Worm (Caenorhabditis elegans) whole organism, L2 larva: ENCODE results near the gene F26A1.4.
A peak's percentile ranks its signal among the peaks of the same experiment; 100 is the strongest.

ENCODE experiments used
- C34F6.9 ChIP-seq: fragments of 150-350 bp; optimal IDR thresholded peaks from 2 replicates; lab custom pipeline; 2014; ENCODE audit warnings: missing biosample characterization, missing genetic modification characterization
- F13H6.1 ChIP-seq: sonication (generic microtip); optimal IDR thresholded peaks from 2 replicates; lab custom pipeline; 2016; ENCODE audit warnings: missing genetic modification characterization, missing compliant biosample characterization
- R02D3.7 ChIP-seq: fragments of 150-350 bp; optimal IDR thresholded peaks from 2 replicates; lab custom pipeline; 2014; ENCODE audit warnings: missing biosample characterization, missing genetic modification characterization
- Y55F3AM.14 ChIP-seq: fragments of 200-800 bp; sonication (Bioruptor generic); optimal IDR thresholded peaks from 2 replicates; lab custom pipeline; 2018; ENCODE audit warnings: mild to moderate bottlenecking, missing genetic modification characterization, missing compliant biosample characterization
- ZK546.5 ChIP-seq: sonication (generic microtip); optimal IDR thresholded peaks from 2 replicates; lab custom pipeline; 2017; ENCODE audit warnings: missing biosample characterization, missing genetic modification characterization
- alr-1 ChIP-seq: fragments of 150-350 bp; optimal IDR thresholded peaks from 2 replicates; lab custom pipeline; 2014; ENCODE audit warnings: missing biosample characterization, missing genetic modification characterization
- aly-2 ChIP-seq: fragments of 150-350 bp; optimal IDR thresholded peaks from 2 replicates; lab custom pipeline; 2014; ENCODE audit warnings: missing biosample characterization, missing genetic modification characterization
- ama-1 ChIP-seq: fragments of 150-350 bp; optimal IDR thresholded peaks from 2 replicates; lab custom pipeline; 2018; ENCODE audit warnings: inconsistent platforms
- blmp-1 ChIP-seq: sonication (generic microtip); optimal IDR thresholded peaks from 2 replicates; lab custom pipeline; 2017; ENCODE audit warnings: missing genetic modification characterization, mild to moderate bottlenecking, missing compliant biosample characterization, antibody characterized with exemption, moderate library complexity; ENCODE audit not compliant: insufficient read depth
- ceh-16 ChIP-seq: fragments of 150-350 bp; optimal IDR thresholded peaks from 2 replicates; lab custom pipeline; 2014; ENCODE audit warnings: missing biosample characterization, missing genetic modification characterization
- ceh-82 ChIP-seq: fragments of 150-350 bp; optimal IDR thresholded peaks from 2 replicates; lab custom pipeline; 2014; ENCODE audit warnings: missing biosample characterization, missing genetic modification characterization
- crh-2 ChIP-seq: sonication (generic microtip); optimal IDR thresholded peaks from 2 replicates; lab custom pipeline; 2017; ENCODE audit warnings: missing biosample characterization, missing genetic modification characterization
- dmd-4 ChIP-seq: sonication (generic microtip); optimal IDR thresholded peaks from 2 replicates; lab custom pipeline; 2017; ENCODE audit warnings: missing biosample characterization, missing genetic modification characterization
- egl-27 ChIP-seq: sonication (generic microtip); optimal IDR thresholded peaks from 3 replicates; lab custom pipeline; 2017; ENCODE audit warnings: missing biosample characterization, missing genetic modification reagents, missing genetic modification characterization
- elt-1 ChIP-seq: fragments of 150-350 bp; optimal IDR thresholded peaks from 2 replicates; lab custom pipeline; 2014; ENCODE audit warnings: missing biosample characterization, missing genetic modification characterization
- elt-3 ChIP-seq: sonication (generic microtip); optimal IDR thresholded peaks from 2 replicates; lab custom pipeline; 2017; ENCODE audit warnings: missing biosample characterization, missing genetic modification characterization
- fos-1 ChIP-seq: fragments of 150-350 bp; optimal IDR thresholded peaks from 2 replicates; lab custom pipeline; 2014; ENCODE audit warnings: missing biosample characterization, missing genetic modification characterization
- gmeb-1 ChIP-seq: fragments of 150-350 bp; optimal IDR thresholded peaks from 2 replicates; lab custom pipeline; 2014; ENCODE audit warnings: missing biosample characterization, missing genetic modification characterization
- lin-11 ChIP-seq: fragments of 150-350 bp; sonication (generic microtip); optimal IDR thresholded peaks from 2 replicates; lab custom pipeline; 2014; ENCODE audit warnings: missing biosample characterization, missing genetic modification characterization, inconsistent platforms, mixed read lengths
- lin-13 ChIP-seq: fragments of 150-350 bp; optimal IDR thresholded peaks from 2 replicates; lab custom pipeline; 2014; ENCODE audit warnings: missing biosample characterization, missing genetic modification reagents, missing genetic modification characterization
- lin-39 ChIP-seq: fragments of 150-350 bp; optimal IDR thresholded peaks from 2 replicates; lab custom pipeline; 2014; ENCODE audit warnings: missing biosample characterization, missing genetic modification reagents, missing genetic modification characterization
- lsy-2 ChIP-seq, 2 experiments: fragments of 150-350 bp in 1 of 2; sonication (generic microtip) in 1 of 2; optimal IDR thresholded peaks; 2 replicates each; lab custom pipeline; 2014 to 2017; ENCODE audit warnings: missing biosample characterization in 2 of 2, missing genetic modification characterization in 2 of 2
- mab-5 ChIP-seq: fragments of 150-350 bp; optimal IDR thresholded peaks from 2 replicates; lab custom pipeline; 2014; ENCODE audit warnings: missing biosample characterization, missing genetic modification characterization
- mbf-1 ChIP-seq: sonication (generic microtip); optimal IDR thresholded peaks from 2 replicates; lab custom pipeline; 2017; ENCODE audit warnings: missing biosample characterization, missing genetic modification characterization
- mdl-1 ChIP-seq, 2 experiments: fragments of 150-350 bp in 1 of 2; sonication (generic microtip) in 1 of 2; optimal IDR thresholded peaks; 2 replicates each; lab custom pipeline; 2017; ENCODE audit warnings: missing biosample characterization in 2 of 2, missing genetic modification characterization in 2 of 2
- nhr-10 ChIP-seq: sonication (generic microtip); optimal IDR thresholded peaks from 2 replicates; lab custom pipeline; 2017; ENCODE audit warnings: missing biosample characterization, missing genetic modification characterization
- nhr-11 ChIP-seq: fragments of 150-350 bp; optimal IDR thresholded peaks from 2 replicates; lab custom pipeline; 2014; ENCODE audit warnings: missing biosample characterization, missing genetic modification characterization
- nhr-12 ChIP-seq: fragments of 150-350 bp; optimal IDR thresholded peaks from 2 replicates; lab custom pipeline; 2014; ENCODE audit warnings: missing biosample characterization, missing genetic modification characterization
- nhr-129 ChIP-seq: fragments of 150-350 bp; optimal IDR thresholded peaks from 2 replicates; lab custom pipeline; 2014; ENCODE audit warnings: missing biosample characterization, missing genetic modification characterization
- nhr-21 ChIP-seq: fragments of 150-350 bp; optimal IDR thresholded peaks from 2 replicates; lab custom pipeline; 2014; ENCODE audit warnings: missing biosample characterization, missing genetic modification characterization
- nhr-23 ChIP-seq: fragments of 150-350 bp; optimal IDR thresholded peaks from 2 replicates; lab custom pipeline; 2014; ENCODE audit warnings: missing biosample characterization, missing genetic modification reagents, missing genetic modification characterization
- nhr-237 ChIP-seq: fragments of 150-350 bp; optimal IDR thresholded peaks from 2 replicates; lab custom pipeline; 2014; ENCODE audit warnings: missing biosample characterization, missing genetic modification characterization
- nhr-25 ChIP-seq: fragments of 150-350 bp; sonication (generic microtip); optimal IDR thresholded peaks from 3 replicates; lab custom pipeline; 2014; ENCODE audit warnings: missing biosample characterization, missing genetic modification characterization
- nhr-6 ChIP-seq: fragments of 150-350 bp; optimal IDR thresholded peaks from 2 replicates; lab custom pipeline; 2014; ENCODE audit warnings: missing biosample characterization, missing genetic modification characterization
- nhr-77 ChIP-seq: fragments of 150-350 bp; optimal IDR thresholded peaks from 2 replicates; lab custom pipeline; 2014; ENCODE audit warnings: missing biosample characterization, missing genetic modification characterization
- peb-1 ChIP-seq: fragments of 150-350 bp; optimal IDR thresholded peaks from 2 replicates; lab custom pipeline; 2014; ENCODE audit warnings: missing biosample characterization, missing genetic modification characterization
- sem-4 ChIP-seq: fragments of 150-350 bp; optimal IDR thresholded peaks from 2 replicates; lab custom pipeline; 2014; ENCODE audit warnings: missing biosample characterization, missing genetic modification reagents, missing genetic modification characterization
- skn-1 ChIP-seq: sonication (generic microtip); optimal IDR thresholded peaks from 2 replicates; lab custom pipeline; 2017; ENCODE audit warnings: missing biosample characterization, missing genetic modification characterization
- sma-3 ChIP-seq: sonication (generic microtip); optimal IDR thresholded peaks from 2 replicates; lab custom pipeline; 2016; ENCODE audit warnings: missing genetic modification reagents, missing genetic modification characterization, missing compliant biosample characterization
- sma-9 ChIP-seq, 2 experiments: fragments of 150-350 bp in 1 of 2; sonication (generic microtip) in 1 of 2; optimal IDR thresholded peaks; 2 replicates each; lab custom pipeline; 2014 to 2016; ENCODE audit warnings: missing genetic modification characterization in 2 of 2, mild to moderate bottlenecking in 1 of 2, missing biosample characterization in 1 of 2, missing compliant biosample characterization in 1 of 2, missing genetic modification reagents in 1 of 2, moderate library complexity in 1 of 2
- snpc-4 ChIP-seq: fragments of 150-350 bp; optimal IDR thresholded peaks from 2 replicates; lab custom pipeline; 2014; ENCODE audit warnings: missing biosample characterization, missing genetic modification characterization
- unc-39 ChIP-seq: fragments of 150-350 bp; optimal IDR thresholded peaks from 2 replicates; lab custom pipeline; 2014; ENCODE audit warnings: missing biosample characterization, missing genetic modification characterization
- unc-55 ChIP-seq: fragments of 150-350 bp; sonication (generic microtip); optimal IDR thresholded peaks from 3 replicates; lab custom pipeline; 2014; ENCODE audit warnings: missing biosample characterization, missing genetic modification reagents, missing genetic modification characterization
- unc-62 ChIP-seq: fragments of 150-350 bp; optimal IDR thresholded peaks from 2 replicates; lab custom pipeline; 2014; ENCODE audit warnings: missing biosample characterization, missing genetic modification reagents, missing genetic modification characterization
- zag-1 ChIP-seq: fragments of 150-350 bp; optimal IDR thresholded peaks from 2 replicates; lab custom pipeline; 2014; ENCODE audit warnings: missing biosample characterization, missing genetic modification characterization
- ztf-1 ChIP-seq: fragments of 200-800 bp; sonication (Bioruptor generic); conservative IDR thresholded peaks from 2 replicates; pipeline ENCODE4 v1.3.6; 2022; ENCODE audit warnings: missing genetic modification characterization, missing compliant biosample characterization
- ztf-11 ChIP-seq: sonication (generic microtip); optimal IDR thresholded peaks from 2 replicates; lab custom pipeline; 2017; ENCODE audit warnings: missing biosample characterization, missing genetic modification characterization
- ztf-4 ChIP-seq: fragments of 150-350 bp; optimal IDR thresholded peaks from 2 replicates; lab custom pipeline; 2014; ENCODE audit warnings: missing biosample characterization, missing genetic modification characterization

F26A1.4 gene

ce11 chrIII:4792560-4793136, 24.7 kb upstream of the F26A1.4 start, which contains the start of gene mip-1:
TSS of gene mip-1 (plus strand) at chrIII:4793086.
- no peak for TF ChIP-seq sma-3 (GFP tag; lab: Kevin White, UChicago)
- TF ChIP-seq, all 48 proteins: peak for 0

ce11 chrIII:4796039-4796438, 21.3 kb upstream of the F26A1.4 start:
- TF ChIP-seq elt-3 (tag; lab: Kevin White, UChicago): no peak
- TF ChIP-seq sma-9 (GFP tag; optimal IDR thresholded peaks at IDR 0.05; lab: Kevin White, UChicago): peak; percentile 65
- no peak for TF ChIP-seq sma-9 (tag; optimal IDR thresholded peaks at IDR 0.05; lab: Kevin White, UChicago)
- TF ChIP-seq dmd-4 (tag; lab: Kevin White, UChicago): no peak
- TF ChIP-seq mbf-1 (tag; lab: Kevin White, UChicago): no peak
- no peak for TF ChIP-seq aly-2 (tag; lab: Kevin White, UChicago)
- TF ChIP-seq ama-1 (lab: Kevin White, UChicago): no peak
- no peak for TF ChIP-seq ztf-1 (GFP tag; lab: Robert Waterston, UW)
- peak; percentile 38 for TF ChIP-seq sem-4 (tag; lab: Kevin White, UChicago)
- no peak for TF ChIP-seq ZK546.5 (tag; lab: Kevin White, UChicago)
- no peak for TF ChIP-seq Y55F3AM.14 (GFP tag; lab: Kevin White, UChicago)
- no peak for TF ChIP-seq blmp-1 (tag; lab: Kevin White, UChicago)
- no peak for TF ChIP-seq nhr-11
- no peak for TF ChIP-seq nhr-77
- TF ChIP-seq gmeb-1 (tag; lab: Kevin White, UChicago): peak; percentile 35
- TF ChIP-seq mdl-1 (tag; optimal IDR thresholded peaks at IDR 0.05; lab: Kevin White, UChicago): peak in 1 of 2 experiments; percentile 4
- TF ChIP-seq alr-1 (tag; lab: Kevin White, UChicago): no peak
- no peak for TF ChIP-seq lin-11 (tag; lab: Kevin White, UChicago)
- TF ChIP-seq snpc-4: no peak
- TF ChIP-seq nhr-23 (tag; lab: Kevin White, UChicago): no peak
- no peak for TF ChIP-seq peb-1
- peak; percentile 49 for TF ChIP-seq egl-27 (tag; lab: Kevin White, UChicago)
- TF ChIP-seq skn-1 (tag; lab: Kevin White, UChicago): no peak
- TF ChIP-seq R02D3.7 (tag; lab: Kevin White, UChicago): no peak
- no peak for TF ChIP-seq ztf-11 (tag; lab: Kevin White, UChicago)
- TF ChIP-seq nhr-25: no peak
- no peak for TF ChIP-seq nhr-10 (tag; lab: Kevin White, UChicago)
- no peak for TF ChIP-seq ztf-4 (tag; lab: Kevin White, UChicago)
- TF ChIP-seq lin-39 (tag; lab: Kevin White, UChicago): no peak
- peak; percentile 73 for TF ChIP-seq F13H6.1 (tag; lab: Kevin White, UChicago)
- no peak for TF ChIP-seq zag-1
- TF ChIP-seq nhr-6 (tag; lab: Kevin White, UChicago): peak; percentile 23
- peak; percentile 70 for TF ChIP-seq lin-13 (GFP tag; lab: Kevin White, UChicago)
- peak; percentile 76 for TF ChIP-seq nhr-129
- peak; percentile 53 for TF ChIP-seq nhr-21 (tag; lab: Kevin White, UChicago)
- TF ChIP-seq ceh-16 (tag; lab: Kevin White, UChicago): no peak
- TF ChIP-seq sma-3 (GFP tag; lab: Kevin White, UChicago): peak; percentile 50
- TF ChIP-seq ceh-82: no peak
- TF ChIP-seq unc-55: peak; percentile 55
- no peak for TF ChIP-seq nhr-12 (tag; lab: Kevin White, UChicago)
- TF ChIP-seq crh-2 (tag; lab: Kevin White, UChicago): peak; percentile 66
- TF ChIP-seq unc-39 (tag; lab: Kevin White, UChicago): no peak
- no peak for TF ChIP-seq elt-1
- no peak for TF ChIP-seq unc-62 (GFP tag; lab: Kevin White, UChicago)
- no peak for TF ChIP-seq nhr-237
- TF ChIP-seq mab-5 (tag; lab: Kevin White, UChicago): no peak
- TF ChIP-seq C34F6.9 (tag; lab: Kevin White, UChicago): peak; percentile 80
- peak; percentile 100 for TF ChIP-seq fos-1
- TF ChIP-seq lsy-2 (tag; optimal IDR thresholded peaks at IDR 0.05; lab: Kevin White, UChicago): peak; percentile 19 to 80
- TF ChIP-seq, all 48 proteins: peak for 16
